Fruit fly (Drosophila melanogaster): ENCODE measurements around the gene CG13898.

The CG13898 gene

dm6 chr3L:804557-805260 is 858 bp upstream of the CG13898 start:
- no peak for TF ChIP-seq CG17801 (GFP tag; optimal IDR thresholded peaks at IDR 0.05; ENCODE audit: partially characterized antibody)

- TF ChIP-seq CG17801 (GFP tag; optimal IDR thresholded peaks at IDR 0.05; ENCODE audit: partially characterized antibody), result no peak
These were observed 1.1 kb downstream of the CG13898 start for dm6 chr3L:802700-803273.

dm6 chr3L:801860-802462 is 1.9 kb downstream of the CG13898 start:
- no peak for TF ChIP-seq CG17801 (GFP tag; optimal IDR thresholded peaks at IDR 0.05; ENCODE audit: partially characterized antibody)

- no peak for TF ChIP-seq CG17801 (GFP tag; optimal IDR thresholded peaks at IDR 0.05; ENCODE audit: partially characterized antibody)
These were observed 3.9 kb downstream of the CG13898 start for dm6 chr3L:799837-800513.

- no peak for TF ChIP-seq CG17801 (GFP tag; optimal IDR thresholded peaks at IDR 0.05; ENCODE audit: partially characterized antibody)
These were observed 6.7 kb downstream of the CG13898 start for dm6 chr3L:796926-797802.

- no peak for TF ChIP-seq CG17801 (GFP tag; optimal IDR thresholded peaks at IDR 0.05; ENCODE audit: partially characterized antibody)
These were observed 8.8 kb downstream of the CG13898 start for dm6 chr3L:795001-795400.

- no peak for TF ChIP-seq CG17801 (GFP tag; optimal IDR thresholded peaks at IDR 0.05; ENCODE audit: partially characterized antibody)
These were observed 9.4 kb downstream of the CG13898 start for dm6 chr3L:794462-794861.

- no peak for TF ChIP-seq CG17801 (GFP tag; optimal IDR thresholded peaks at IDR 0.05; ENCODE audit: partially characterized antibody)
These were observed 10.0 kb downstream of the CG13898 start for dm6 chr3L:793733-794320.

- TF ChIP-seq CG17801 (GFP tag; optimal IDR thresholded peaks at IDR 0.05; ENCODE audit: partially characterized antibody), result no peak
These were observed 12.4 kb downstream of the CG13898 start for dm6 chr3L:791251-791991.

- TF ChIP-seq CG17801 (GFP tag; optimal IDR thresholded peaks at IDR 0.05; ENCODE audit: partially characterized antibody), result no peak
These were observed 14.9 kb downstream of the CG13898 start for dm6 chr3L:788961-789360.

dm6 chr3L:787635-788034 is 16.2 kb downstream of the CG13898 start:
- TF ChIP-seq CG17801 (GFP tag; optimal IDR thresholded peaks at IDR 0.05; ENCODE audit: partially characterized antibody), result no peak

- TF ChIP-seq CG17801 (GFP tag; optimal IDR thresholded peaks at IDR 0.05; ENCODE audit: partially characterized antibody), result no peak
These were observed 17.0 kb downstream of the CG13898 start for dm6 chr3L:786835-787234.

dm6 chr3L:785726-786351 is 18.0 kb downstream of the CG13898 start:
- no peak for TF ChIP-seq CG17801 (GFP tag; optimal IDR thresholded peaks at IDR 0.05; ENCODE audit: partially characterized antibody)
